Fruit fly (Drosophila melanogaster): ENCODE measurements around the gene CG33912.

The CG33912 gene

dm6 chr3L:20711397-20711796 is 44.1 kb downstream of the CG33912 start (continued):
- TF ChIP-seq insv (GFP tag; optimal IDR thresholded peaks at IDR 0.05) (peak in 1 of 2 experiments; percentile 66), crp (GFP tag; optimal IDR thresholded peaks at IDR 0.05) (peak in 1 of 2 experiments; percentile 5), CG1233 (GFP tag; optimal IDR thresholded peaks at IDR 0.05) (peak; percentile 50), CG11456 (GFP tag; IDR thresholded peaks at IDR 0.05) (peak; percentile 74; the same call in 2 of the 3 replicates), Nf-YC (tag; optimal IDR thresholded peaks at IDR 0.05) (no peak), sima (GFP tag; optimal IDR thresholded peaks at IDR 0.05) (no peak), her (GFP tag; optimal IDR thresholded peaks at IDR 0.05) (no peak), knrl (GFP tag; IDR thresholded peaks at IDR 0.05; ENCODE audit: partially characterized antibody) (peak; percentile 67; the same call in 2 of the 3 replicates), BtbVII (GFP tag; optimal IDR thresholded peaks at IDR 0.05) (peak; percentile 47), bcd (GFP tag; optimal IDR thresholded peaks at IDR 0.05) (peak; percentile 68), run (tag; optimal IDR thresholded peaks at IDR 0.05) (no peak), Antp (GFP tag; optimal IDR thresholded peaks at IDR 0.05) (peak; percentile 36), CG4707 (GFP tag; optimal IDR thresholded peaks at IDR 0.05) (peak; percentile 44), CG7556 (GFP tag; optimal IDR thresholded peaks at IDR 0.05) (peak; percentile 29), aop (GFP tag; IDR thresholded peaks at IDR 0.05) (no peak), CG10543 (GFP tag; optimal IDR thresholded peaks at IDR 0.05) (no peak), nmo (GFP tag; optimal IDR thresholded peaks at IDR 0.05) (peak; percentile 53), odd (GFP tag; optimal IDR thresholded peaks at IDR 0.05) (peak; percentile 43), dm (GFP tag; optimal IDR thresholded peaks at IDR 0.05) (peak; percentile 44), CG10979 (tag; optimal IDR thresholded peaks at IDR 0.05) (peak; percentile 67), btn (GFP tag; optimal IDR thresholded peaks at IDR 0.05) (peak; percentile 31), Med (GFP tag) (peak; percentile 95), amos (GFP tag; IDR thresholded peaks at IDR 0.05; ENCODE audit: partially characterized antibody) (peak; percentile 79), pita (GFP tag; optimal IDR thresholded peaks at IDR 0.05) (peak; percentile 49), tna (GFP tag; IDR thresholded peaks at IDR 0.05; ENCODE audit: partially characterized antibody) (no peak), Jarid2 (GFP tag; optimal IDR thresholded peaks at IDR 0.05) (peak; percentile 75), Chrac-16 (GFP tag; optimal IDR thresholded peaks at IDR 0.05) (peak; percentile 55), CHES-1-like (GFP tag; optimal IDR thresholded peaks at IDR 0.05) (peak; percentile 24), CG14710 (tag; optimal IDR thresholded peaks at IDR 0.05) (peak; percentile 68), maf-S (GFP tag; optimal IDR thresholded peaks at IDR 0.05) (peak; percentile 41), ems (GFP tag; optimal IDR thresholded peaks at IDR 0.05) (peak; percentile 30), zf30C (GFP tag; optimal IDR thresholded peaks at IDR 0.05) (no peak), CG2678 (tag; optimal IDR thresholded peaks at IDR 0.05) (peak; percentile 46), Mad (GFP tag; optimal IDR thresholded peaks at IDR 0.05) (peak; percentile 70), Ptx1 (GFP tag; IDR thresholded peaks at IDR 0.05) (peak; percentile 66), dati (GFP tag; IDR thresholded peaks at IDR 0.05) (0 out of 2 replicates have a peak, but pooled peaks have one; percentile 30), Nf-YA (GFP tag; IDR thresholded peaks at IDR 0.05) (no peak), eve (GFP tag; optimal IDR thresholded peaks at IDR 0.05) (peak in 1 of 2 experiments; percentile 73), Bdp1 (GFP tag; optimal IDR thresholded peaks at IDR 0.05) (peak; percentile 24), CG10654 (GFP tag; optimal IDR thresholded peaks at IDR 0.05) (peak; percentile 22), Atf-2 (GFP tag; optimal IDR thresholded peaks at IDR 0.05) (peak; percentile 60), HmgZ (tag; optimal IDR thresholded peaks at IDR 0.05) (peak; percentile 76), kay (GFP tag; optimal IDR thresholded peaks at IDR 0.05) (no peak), ftz-f1 (GFP tag; optimal IDR thresholded peaks at IDR 0.05) (no peak), Dad (GFP tag; optimal IDR thresholded peaks at IDR 0.05) (peak; percentile 51), chif (GFP tag; optimal IDR thresholded peaks at IDR 0.05) (peak; percentile 23 to 77), CG30403 (GFP tag; optimal IDR thresholded peaks at IDR 0.05) (peak; percentile 49), ham (GFP tag; IDR thresholded peaks at IDR 0.05) (peak; percentile 44; the same call in 1 of the 2 replicates), CG10209 (GFP tag; optimal IDR thresholded peaks at IDR 0.05) (peak; percentile 57), chn (GFP tag; optimal IDR thresholded peaks at IDR 0.05) (peak; percentile 65)

All from whole organism, embryonic.